Worm (Caenorhabditis elegans): Measurements from ENCODE around the gene Y59E9AL.36.
A peak's percentile ranks its signal among the peaks of the same experiment; 100 is the strongest.
"Not testable (repeated sequence)": the region's sequence is repeated elsewhere in the genome, so short reads cannot be mapped to it uniquely, and the experiment has no call there.

Y59E9AL.36 gene

DNA sequence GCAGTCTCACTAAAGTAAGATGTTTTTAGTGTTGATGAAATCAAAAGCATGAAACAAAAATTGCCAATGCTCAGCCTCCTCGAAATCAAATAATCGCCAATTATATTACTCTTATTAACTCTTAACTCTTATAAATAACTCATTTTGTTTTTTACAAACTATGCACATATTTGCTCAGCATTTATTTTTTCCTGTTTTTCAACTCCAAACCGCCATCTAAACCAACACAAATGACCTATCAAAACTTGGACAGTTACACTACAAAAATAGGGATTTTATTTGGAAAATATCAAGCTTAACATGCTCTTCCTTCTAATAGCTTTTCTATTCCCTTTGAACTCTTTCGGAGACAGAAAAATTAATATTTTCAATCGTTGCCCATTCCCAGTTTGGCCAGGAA lies 19.3 kb upstream of the Y59E9AL.36 start, which contains the start of gene thn-6:
TSS of gene thn-6 (plus strand) at position 301 of the 400 bp plus-strand sequence.
- TF ChIP-seq ceh-9 (tag; optimal IDR thresholded peaks at IDR 0.05) = no peak
- no peak for TF ChIP-seq egl-27 (tag; optimal IDR thresholded peaks at IDR 0.05)
- no peak for TF ChIP-seq pqm-1 (tag; optimal IDR thresholded peaks at IDR 0.05)
- no peak for TF ChIP-seq snpc-4 (tag; optimal IDR thresholded peaks at IDR 0.05)
- TF ChIP-seq ceh-82 (tag; optimal IDR thresholded peaks at IDR 0.05) = no peak
- no peak for TF ChIP-seq sea-2 (GFP tag; optimal IDR thresholded peaks at IDR 0.05)

DNA sequence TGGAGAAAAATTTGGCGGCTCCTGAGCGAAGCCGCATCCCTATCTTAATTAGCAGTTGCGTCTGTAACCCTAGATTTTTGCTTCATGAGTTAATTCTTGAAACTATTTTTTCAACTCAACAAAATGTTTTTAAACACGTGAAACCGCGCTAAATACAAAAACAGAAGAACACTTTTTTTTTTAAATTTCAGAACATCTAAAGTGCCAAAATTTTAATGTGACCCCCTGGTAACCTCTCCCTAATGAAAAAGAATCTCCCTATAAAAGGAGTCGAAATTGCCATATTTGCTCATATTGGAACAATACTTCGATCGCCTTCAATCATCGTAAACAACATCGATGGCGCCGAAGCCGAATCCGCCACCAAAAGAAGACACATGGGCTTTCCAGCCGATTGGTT lies 17.3 kb upstream of the Y59E9AL.36 start, which contains the start of gene nsph-4.1:
TSS of gene nsph-4.1 (plus strand) at position 301 of the 400 bp plus-strand sequence.
- not testable (repeated sequence) for TF ChIP-seq eor-1, egl-27, pqm-1 (tag; optimal IDR thresholded peaks at IDR 0.05)

DNA sequence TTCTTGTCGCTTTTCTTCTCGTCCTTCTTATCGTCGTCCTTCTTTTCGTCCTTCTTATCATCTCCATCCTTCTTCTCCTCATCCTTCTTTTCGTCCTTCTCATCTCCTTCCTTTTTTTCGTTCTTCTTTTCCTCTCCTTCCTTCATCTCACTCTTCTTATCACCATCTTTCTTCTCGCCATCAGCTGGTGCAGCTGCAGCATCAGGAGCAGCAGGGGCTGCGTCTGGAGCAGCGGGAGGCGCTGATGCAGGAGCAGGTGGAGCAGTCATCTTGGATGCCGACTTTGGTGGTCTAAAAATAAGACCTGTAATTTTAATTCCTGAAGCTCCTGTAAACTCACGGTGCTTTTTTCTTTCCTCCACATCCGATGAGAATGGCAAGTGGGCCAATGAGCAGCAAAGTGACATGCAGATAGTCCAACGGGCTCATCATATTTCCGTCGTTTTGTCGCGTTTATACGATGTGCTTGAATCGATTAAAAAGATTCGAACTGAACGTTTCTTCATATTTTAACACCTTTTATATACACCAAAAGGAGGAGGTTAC lies 16.1 kb upstream of the Y59E9AL.36 start, which contains the start of gene cylc-1:
TSS of gene cylc-1 (minus strand) at position 496 of the 546 bp plus-strand sequence.
- not testable (repeated sequence) for TF ChIP-seq lin-15B, tbx-2, egl-27 (tag; optimal IDR thresholded peaks at IDR 0.05)

DNA sequence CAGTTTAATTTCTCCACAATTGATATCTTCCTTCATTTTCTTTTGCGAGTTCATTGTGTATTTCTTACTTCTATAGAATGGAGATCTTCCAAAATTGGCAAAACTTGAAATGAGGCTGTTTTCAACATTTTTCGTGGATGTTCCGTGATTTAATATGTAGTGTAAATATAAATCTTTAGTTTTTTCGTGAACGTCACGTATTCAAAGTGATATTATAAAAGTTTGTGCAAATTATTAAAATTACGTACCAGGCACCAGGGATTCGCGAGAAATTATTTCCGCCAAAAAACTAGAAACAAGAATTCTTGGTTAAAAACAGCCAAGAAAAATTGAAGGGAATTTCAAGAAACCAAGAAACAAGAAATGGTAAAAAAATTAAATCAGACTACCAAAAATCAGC lies 15.0 kb upstream of the Y59E9AL.36 start, which contains the start of gene Y59E9AL.8:
TSS of gene Y59E9AL.8 (minus strand) at position 101 of the 400 bp plus-strand sequence.
- TF ChIP-seq unc-62 (GFP tag; optimal IDR thresholded peaks at IDR 0.05) (no peak), ZK546.5 (tag; optimal IDR thresholded peaks at IDR 0.05) (no peak), pha-4 (tag; optimal IDR thresholded peaks at IDR 0.05) (no peak), ztf-11 (tag; optimal IDR thresholded peaks at IDR 0.05) (no peak), tbx-2 (tag; optimal IDR thresholded peaks at IDR 0.05) (no peak)

DNA sequence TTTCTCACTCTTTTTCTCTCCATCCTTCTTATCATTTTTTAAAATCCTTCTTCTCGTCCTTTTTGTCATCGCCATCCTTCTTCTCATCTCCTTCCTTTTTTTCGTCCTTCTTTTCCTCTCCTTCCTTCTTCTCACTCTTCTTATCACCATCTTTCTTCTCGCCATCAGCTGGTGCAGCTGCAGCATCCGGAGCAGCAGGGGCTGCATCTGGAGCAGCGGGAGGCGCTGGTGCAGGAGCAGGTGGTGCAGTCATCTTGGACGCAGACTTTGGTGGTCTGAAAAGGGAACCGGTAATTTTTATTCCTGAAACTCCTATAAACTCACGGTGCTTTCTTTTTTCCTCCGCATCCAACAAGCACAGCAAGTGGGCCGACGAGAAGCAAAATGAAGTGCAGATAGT lies 12.4 kb upstream of the Y59E9AL.36 start:
- TF ChIP-seq ceh-82 (tag; optimal IDR thresholded peaks at IDR 0.05) (no peak), egl-27 (tag; optimal IDR thresholded peaks at IDR 0.05) (no peak), ama-1 (optimal IDR thresholded peaks at IDR 0.05) (no peak), aly-2 (tag; optimal IDR thresholded peaks at IDR 0.05) (no peak), ztf-11 (tag; optimal IDR thresholded peaks at IDR 0.05) (no peak), fkh-10 (GFP tag; optimal IDR thresholded peaks at IDR 0.05) (no peak), ztf-4 (tag; optimal IDR thresholded peaks at IDR 0.05) (no peak), nhr-76 (tag; optimal IDR thresholded peaks at IDR 0.05) (no peak), pqm-1 (tag; optimal IDR thresholded peaks at IDR 0.05) (no peak), hmg-11 (tag; optimal IDR thresholded peaks at IDR 0.05) (no peak), eor-1 (tag; optimal IDR thresholded peaks at IDR 0.05) (no peak), lin-39 (tag; optimal IDR thresholded peaks at IDR 0.05) (no peak), mdl-1 (tag; optimal IDR thresholded peaks at IDR 0.05) (no peak)

DNA sequence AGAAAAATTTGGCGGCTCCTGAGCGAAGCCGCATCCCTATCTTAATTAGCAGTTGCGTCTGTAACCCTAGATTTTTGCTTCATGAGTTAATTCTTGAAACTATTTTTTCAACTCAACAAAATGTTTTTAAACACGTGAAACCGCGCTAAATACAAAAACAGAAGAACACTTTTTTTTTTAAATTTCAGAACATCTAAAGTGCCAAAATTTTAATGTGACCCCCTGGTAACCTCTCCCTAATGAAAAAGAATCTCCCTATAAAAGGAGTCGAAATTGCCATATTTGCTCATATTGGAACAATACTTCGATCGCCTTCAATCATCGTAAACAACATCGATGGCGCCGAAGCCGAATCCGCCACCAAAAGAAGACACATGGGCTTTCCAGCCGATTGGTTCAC lies 9.2 kb upstream of the Y59E9AL.36 start, which contains the start of gene nsph-4.2:
TSS of gene nsph-4.2 (plus strand) at position 301 of the 400 bp plus-strand sequence.
- not testable (repeated sequence) for TF ChIP-seq nhr-77, ceh-9, egl-27 (tag; optimal IDR thresholded peaks at IDR 0.05)

DNA sequence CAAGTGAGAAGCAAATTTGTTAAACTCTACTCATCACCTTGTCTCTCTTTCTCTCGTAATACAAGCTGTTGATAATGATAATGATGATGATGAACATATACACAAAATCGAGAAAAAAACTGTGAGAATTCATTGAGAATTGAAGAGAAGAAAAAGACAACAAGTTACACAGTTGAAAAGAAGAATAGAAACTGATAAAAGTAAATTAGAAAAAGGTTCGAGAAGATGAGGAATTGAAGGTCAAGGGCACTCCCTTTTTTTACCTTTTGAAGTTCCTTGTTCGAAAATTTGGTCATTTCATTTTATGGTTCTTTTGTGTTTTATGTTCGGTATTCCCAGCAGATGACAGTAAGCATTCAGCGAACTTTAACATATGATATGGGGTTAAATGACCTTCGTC lies 7.1 kb upstream of the Y59E9AL.36 start:
- TF ChIP-seq ceh-16 (tag; optimal IDR thresholded peaks at IDR 0.05) (no peak), nhr-23 (tag; optimal IDR thresholded peaks at IDR 0.05) (peak; percentile 82), nhr-25 (tag; optimal IDR thresholded peaks at IDR 0.05) (peak; percentile 66)

DNA sequence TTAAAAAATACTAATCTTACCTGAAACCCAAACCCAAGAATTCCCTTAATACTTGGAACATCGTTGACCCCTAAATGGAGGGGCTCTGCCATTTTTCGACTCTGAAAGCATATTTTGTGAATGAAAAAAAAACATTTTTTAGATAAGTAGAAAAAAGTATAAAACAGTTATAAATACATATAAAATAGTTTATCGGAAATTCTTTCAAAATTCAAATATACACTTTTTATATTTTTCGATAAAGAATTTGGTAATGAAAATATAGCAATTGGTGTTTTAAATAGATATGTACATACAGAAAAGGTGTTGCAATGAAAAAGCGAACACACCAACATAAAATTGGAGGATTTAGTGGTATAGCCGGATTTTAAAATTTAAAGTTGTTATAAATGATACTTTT lies 5.8 kb upstream of the Y59E9AL.36 start, which contains the start of gene Y59E9AL.4:
TSS of gene Y59E9AL.4 (minus strand) at position 101 of the 400 bp plus-strand sequence.
- TF ChIP-seq fkh-2 (tag; optimal IDR thresholded peaks at IDR 0.05) (no peak), nhr-11 (tag; optimal IDR thresholded peaks at IDR 0.05) (no peak), ama-1 (optimal IDR thresholded peaks at IDR 0.05) (no peak), R02D3.7 (tag; optimal IDR thresholded peaks at IDR 0.05) (no peak), nhr-28 (tag; optimal IDR thresholded peaks at IDR 0.05) (no peak), pha-4 (tag; optimal IDR thresholded peaks at IDR 0.05) (no peak), lin-39 (tag; optimal IDR thresholded peaks at IDR 0.05) (no peak), egl-5 (tag; optimal IDR thresholded peaks at IDR 0.05) (no peak), tbx-2 (tag; optimal IDR thresholded peaks at IDR 0.05) (no peak), mml-1 (tag; optimal IDR thresholded peaks at IDR 0.05) (no peak)

Measured in whole organism, L3 larva.